Worm (Caenorhabditis elegans): Measurements from ENCODE around the gene clec-223.

The clec-223 gene

DNA sequence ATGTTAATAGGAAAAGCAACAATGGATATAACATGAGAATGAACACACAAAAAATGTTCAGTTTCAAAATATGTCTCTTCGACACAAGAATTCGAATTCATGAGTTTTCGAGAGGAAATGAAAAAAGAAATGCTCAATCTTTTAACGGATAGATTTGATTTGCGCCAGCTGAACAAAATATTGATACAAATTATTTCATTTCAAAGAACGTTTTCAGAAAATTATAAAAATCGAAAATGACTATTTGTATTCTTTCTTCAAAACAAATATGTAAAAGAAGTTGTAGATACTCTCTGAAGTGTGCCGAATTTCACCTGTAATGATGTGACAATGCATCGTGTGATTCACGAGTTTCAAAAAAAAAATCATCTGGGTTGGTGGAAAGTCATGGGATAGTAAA lies 27.6 kb downstream of the clec-223 start, which contains the start of gene srh-47:
TSS of gene srh-47 (minus strand) at position 101 of the 400 bp plus-strand sequence.
- TF ChIP-seq mls-2 (tag; optimal IDR thresholded peaks at IDR 0.05) (no peak), blmp-1 (tag; optimal IDR thresholded peaks at IDR 0.05) (no peak), unc-62 (GFP tag; optimal IDR thresholded peaks at IDR 0.05) (no peak)

DNA sequence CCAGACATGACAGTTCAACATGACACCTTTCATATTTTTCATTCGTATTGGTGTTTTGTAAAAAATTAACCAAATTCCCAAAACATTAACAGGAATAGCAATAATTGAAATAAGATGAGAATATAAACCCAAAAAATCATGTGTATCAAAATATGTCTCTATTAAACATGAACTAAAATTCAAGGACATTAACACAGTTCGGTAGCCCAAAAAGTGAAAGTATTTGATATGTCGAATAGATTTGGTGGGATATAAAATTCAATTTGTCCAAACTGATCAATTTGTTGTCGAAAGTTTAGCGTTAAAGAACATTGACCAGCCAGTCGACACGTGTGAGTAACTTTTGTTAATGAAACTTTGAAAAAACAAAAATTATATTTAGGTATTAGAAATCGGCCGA lies 29.8 kb downstream of the clec-223 start, which contains the start of gene srh-46:
TSS of gene srh-46 (minus strand) at position 189 of the 400 bp plus-strand sequence.
- no peak for TF ChIP-seq sptf-1 (tag; optimal IDR thresholded peaks at IDR 0.05)
- no peak for TF ChIP-seq nhr-28 (tag; optimal IDR thresholded peaks at IDR 0.05)
- TF ChIP-seq lsy-2 (tag; optimal IDR thresholded peaks at IDR 0.05) = no peak
- no peak for TF ChIP-seq cnd-1 (tag; optimal IDR thresholded peaks at IDR 0.05)
- no peak for TF ChIP-seq ceh-39 (tag; optimal IDR thresholded peaks at IDR 0.05)
- no peak for TF ChIP-seq lin-13 (tag; optimal IDR thresholded peaks at IDR 0.05)
- no peak for TF ChIP-seq ceh-43 (GFP tag; optimal IDR thresholded peaks at IDR 0.05)

DNA sequence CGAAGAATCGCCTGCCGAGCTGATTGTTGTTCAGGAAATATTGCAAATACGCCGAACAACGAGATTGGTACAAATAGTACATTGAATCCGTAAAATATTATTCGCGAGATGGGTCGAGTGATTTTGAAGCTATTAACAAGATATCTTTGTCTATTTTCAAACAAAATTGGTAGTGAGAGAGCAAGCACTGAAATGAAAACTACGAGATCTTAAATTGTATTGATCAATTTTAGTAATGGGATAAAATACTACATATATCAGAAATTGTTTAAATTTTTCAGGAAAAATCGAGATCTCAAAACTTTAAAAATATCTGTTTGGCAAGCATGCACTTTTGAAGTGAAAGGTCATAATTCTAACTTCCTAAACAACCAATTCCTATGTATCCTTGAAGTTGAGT lies 31.3 kb downstream of the clec-223 start:
- no peak for TF ChIP-seq lsy-2 (tag; optimal IDR thresholded peaks at IDR 0.05)
- no peak for TF ChIP-seq unc-39 (tag; optimal IDR thresholded peaks at IDR 0.05)
- no peak for TF ChIP-seq hlh-1 (tag; optimal IDR thresholded peaks at IDR 0.05)
- TF ChIP-seq nhr-12 (tag; optimal IDR thresholded peaks at IDR 0.05) = no peak

DNA sequence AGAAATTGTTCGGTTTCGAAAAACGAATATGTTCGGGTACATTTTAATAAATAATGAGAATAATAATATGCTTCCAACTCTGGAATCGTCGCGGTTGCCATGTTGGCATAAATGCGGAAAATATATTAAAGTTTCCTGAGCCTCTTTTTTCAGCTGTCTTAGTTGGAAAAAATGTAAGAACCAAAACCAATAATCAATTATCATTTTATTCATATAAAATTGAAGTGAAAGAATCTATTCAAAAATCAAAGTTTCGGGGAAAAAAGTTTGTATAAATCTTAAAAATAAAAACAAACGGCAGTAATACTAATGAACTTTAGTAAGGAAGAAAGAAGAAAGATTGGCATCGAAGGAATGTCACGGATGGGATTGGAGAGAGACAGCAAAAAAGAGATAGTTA lies 31.9 kb downstream of the clec-223 start, which contains the start of gene srh-45:
TSS of gene srh-45 (minus strand) at position 101 of the 400 bp plus-strand sequence.
- TF ChIP-seq ztf-11 (tag; optimal IDR thresholded peaks at IDR 0.05) (no peak), mls-2 (tag; optimal IDR thresholded peaks at IDR 0.05) (no peak), lin-32 (GFP tag; optimal IDR thresholded peaks at IDR 0.05) (no peak), ceh-43 (GFP tag; optimal IDR thresholded peaks at IDR 0.05) (no peak), tbx-8 (GFP tag; optimal IDR thresholded peaks at IDR 0.05) (no peak), pha-4 (tag; optimal IDR thresholded peaks at IDR 0.05) (no peak), zip-8 (tag; optimal IDR thresholded peaks at IDR 0.05) (no peak), cnd-1 (tag; optimal IDR thresholded peaks at IDR 0.05) (no peak), nhr-28 (tag; optimal IDR thresholded peaks at IDR 0.05) (no peak), elt-1 (tag; optimal IDR thresholded peaks at IDR 0.05; ENCODE audit: borderline replicate concordance, insufficient read depth) (no peak), ceh-83 (GFP tag; optimal IDR thresholded peaks at IDR 0.05) (no peak)

DNA sequence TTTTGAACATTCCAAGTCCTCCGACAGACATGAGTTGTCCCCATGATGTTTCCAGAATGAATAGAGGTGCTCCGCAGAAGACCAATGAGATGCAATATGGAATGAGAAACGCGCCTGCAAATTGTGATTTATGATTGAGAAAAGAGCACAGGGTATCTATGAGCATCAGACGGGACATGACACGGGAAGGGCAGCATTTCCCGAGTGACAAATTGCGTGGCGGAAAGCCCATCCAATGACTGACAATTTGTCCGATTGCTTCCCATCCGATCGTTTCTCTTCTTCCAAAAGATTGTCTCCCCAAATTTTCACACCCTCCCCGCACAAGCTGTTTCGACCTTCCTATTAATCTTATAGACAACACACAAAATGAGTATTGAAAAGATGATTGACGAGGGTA lies 34.8 kb downstream of the clec-223 start:
- TF ChIP-seq cnd-1 (tag; optimal IDR thresholded peaks at IDR 0.05) = no peak
- peak; percentile 72 for TF ChIP-seq mab-5 (tag; optimal IDR thresholded peaks at IDR 0.05)
- TF ChIP-seq sem-2 (GFP tag; optimal IDR thresholded peaks at IDR 0.05) = no peak
- TF ChIP-seq blmp-1 (tag; optimal IDR thresholded peaks at IDR 0.05) = no peak
- no peak for TF ChIP-seq elt-3 (tag; optimal IDR thresholded peaks at IDR 0.05)
- no peak for TF ChIP-seq nhr-76 (tag; optimal IDR thresholded peaks at IDR 0.05)
- TF ChIP-seq lin-13 (tag; optimal IDR thresholded peaks at IDR 0.05) = no peak
- TF ChIP-seq sptf-1 (tag; optimal IDR thresholded peaks at IDR 0.05) = no peak
- no peak for TF ChIP-seq unc-39 (tag; optimal IDR thresholded peaks at IDR 0.05)
- no peak for TF ChIP-seq ces-1 (GFP tag; optimal IDR thresholded peaks at IDR 0.05)
- TF ChIP-seq M03D4.4 (tag; optimal IDR thresholded peaks at IDR 0.05) = no peak
- TF ChIP-seq mls-2 (tag; optimal IDR thresholded peaks at IDR 0.05) = no peak
- peak; percentile 87 for TF ChIP-seq unc-120 (tag; optimal IDR thresholded peaks at IDR 0.05; ENCODE audit: poor library complexity, severe bottlenecking)
- TF ChIP-seq nhr-12 (tag; optimal IDR thresholded peaks at IDR 0.05) = no peak
- no peak for TF ChIP-seq lsy-2 (tag; optimal IDR thresholded peaks at IDR 0.05)
- no peak for TF ChIP-seq nhr-237 (tag; optimal IDR thresholded peaks at IDR 0.05)
- TF ChIP-seq mep-1 (tag; optimal IDR thresholded peaks at IDR 0.05) = no peak
- no peak for TF ChIP-seq ztf-11 (tag; optimal IDR thresholded peaks at IDR 0.05)
- no peak for TF ChIP-seq drap-1 (GFP tag; optimal IDR thresholded peaks at IDR 0.05)
- TF ChIP-seq ceh-43 (GFP tag; optimal IDR thresholded peaks at IDR 0.05) = no peak
- TF ChIP-seq ham-2 (GFP tag; optimal IDR thresholded peaks at IDR 0.05) = no peak
- no peak for TF ChIP-seq pha-4 (tag; optimal IDR thresholded peaks at IDR 0.05)
- TF ChIP-seq unc-62 (GFP tag; optimal IDR thresholded peaks at IDR 0.05) = peak; percentile 98
- no peak for TF ChIP-seq nhr-2 (tag; optimal IDR thresholded peaks at IDR 0.05)
- TF ChIP-seq nhr-28 (tag; optimal IDR thresholded peaks at IDR 0.05) = no peak
- TF ChIP-seq hlh-1 (tag; optimal IDR thresholded peaks at IDR 0.05) = peak; percentile 1
- no peak for TF ChIP-seq zip-8 (tag; optimal IDR thresholded peaks at IDR 0.05)
- no peak for TF ChIP-seq snpc-4 (tag; optimal IDR thresholded peaks at IDR 0.05)
- no peak for TF ChIP-seq ceh-39 (tag; optimal IDR thresholded peaks at IDR 0.05)
- no peak for TF ChIP-seq flh-1 (GFP tag; optimal IDR thresholded peaks at IDR 0.05)
- TF ChIP-seq ceh-83 (GFP tag; optimal IDR thresholded peaks at IDR 0.05) = no peak
